Fruit fly (Drosophila melanogaster) whole organism, embryonic: ENCODE measurements around the gene und.

Source experiments
- Asciz ChIP-seq: fragments of 200-800 bp; sonication (Bioruptor generic); optimal IDR thresholded peaks from 2 replicates; lab custom pipeline; 2017; ENCODE audit warnings: missing biosample characterization, mild to moderate bottlenecking, missing genetic modification characterization, missing genetic modification reagents
- B-H2 ChIP-seq: fragments of 200-800 bp; sonication (Bioruptor generic); optimal IDR thresholded peaks from 2 replicates; lab custom pipeline; 2018; ENCODE audit warnings: missing biosample characterization, mild to moderate bottlenecking, missing genetic modification characterization
- CG10147 ChIP-seq: fragments of 200-800 bp; sonication (Bioruptor generic); optimal IDR thresholded peaks from 2 replicates; lab custom pipeline; 2019; ENCODE audit warnings: missing biosample characterization, mild to moderate bottlenecking, missing genetic modification characterization, moderate library complexity
- CG10267 ChIP-seq: fragments of 200-800 bp; sonication (Bioruptor generic); optimal IDR thresholded peaks from 2 replicates; lab custom pipeline; 2018; ENCODE audit warnings: missing biosample characterization, mild to moderate bottlenecking, missing genetic modification characterization, moderate library complexity
- CG10274 ChIP-seq: fragments of 200-800 bp; sonication (Bioruptor generic); optimal IDR thresholded peaks from 3 replicates; lab custom pipeline; 2017; ENCODE audit warnings: missing biosample characterization, mild to moderate bottlenecking, missing genetic modification characterization
- CG10565 ChIP-seq: fragments of 200-800 bp; sonication (Bioruptor generic); optimal IDR thresholded peaks from 3 replicates; lab custom pipeline; 2016; ENCODE audit warnings: missing biosample characterization, mild to moderate bottlenecking, missing genetic modification characterization
- CG11085 ChIP-seq: fragments of 200-800 bp; sonication (Bioruptor generic); IDR thresholded peaks from 2 replicates; pipeline ENCODE4 v1.3.6; 2022; ENCODE audit warnings: missing biosample characterization, missing genetic modification characterization
- CG11398 ChIP-seq: fragments of 200-800 bp; sonication (Bioruptor generic); optimal IDR thresholded peaks from 2 replicates; lab custom pipeline; 2016; ENCODE audit warnings: missing biosample characterization, missing genetic modification characterization
- CG12769 ChIP-seq: fragments of 200-800 bp; sonication (Bioruptor generic); optimal IDR thresholded peaks from 2 replicates; lab custom pipeline; 2019; ENCODE audit warnings: missing biosample characterization, mild to moderate bottlenecking, missing genetic modification characterization, moderate library complexity
- CG13424 ChIP-seq: fragments of 200-800 bp; sonication (Bioruptor generic); optimal IDR thresholded peaks from 2 replicates; lab custom pipeline; 2019; ENCODE audit warnings: missing biosample characterization, mild to moderate bottlenecking, missing genetic modification characterization, moderate library complexity
- CG14965 ChIP-seq: fragments of 200-800 bp; sonication (Bioruptor generic); optimal IDR thresholded peaks from 2 replicates; lab custom pipeline; 2016; ENCODE audit warnings: missing biosample characterization, missing genetic modification characterization, borderline replicate concordance
- CG18619 ChIP-seq: fragments of 200-800 bp; sonication (Bioruptor generic); optimal IDR thresholded peaks from 3 replicates; lab custom pipeline; 2017; ENCODE audit warnings: missing biosample characterization, mild to moderate bottlenecking, missing genetic modification characterization
- CG2712 ChIP-seq: fragments of 200-800 bp; optimal IDR thresholded peaks from 3 replicates; lab custom pipeline; 2019; ENCODE audit warnings: missing biosample characterization, mild to moderate bottlenecking, missing genetic modification characterization, moderate library complexity
- CG3065 ChIP-seq: fragments of 200-800 bp; sonication (Bioruptor generic); optimal IDR thresholded peaks from 2 replicates; lab custom pipeline; 2016; ENCODE audit warnings: missing biosample characterization, missing genetic modification characterization
- CG6689 ChIP-seq: fragments of 200-800 bp; sonication (Bioruptor generic); IDR thresholded peaks from 2 replicates; pipeline ENCODE4 v1.3.6; 2022; ENCODE audit warnings: missing biosample characterization, missing genetic modification characterization
- CG6765 ChIP-seq: fragments of 200-800 bp; sonication (Bioruptor generic); optimal IDR thresholded peaks from 3 replicates; lab custom pipeline; 2017; ENCODE audit warnings: missing biosample characterization, mild to moderate bottlenecking, missing genetic modification characterization
- CG9215 ChIP-seq: fragments of 200-800 bp; sonication (Bioruptor generic); IDR thresholded peaks from 2 replicates; pipeline ENCODE4 v1.3.6; 2022; ENCODE audit warnings: missing biosample characterization, missing genetic modification characterization
- CHES-1-like ChIP-seq: fragments of 200-800 bp; sonication (Bioruptor generic); optimal IDR thresholded peaks from 2 replicates; lab custom pipeline; 2016; ENCODE audit warnings: missing biosample characterization, missing genetic modification characterization
- Dfd ChIP-seq, 2 experiments: fragments of >200 bp; optimal IDR thresholded peaks; 2 replicates each; lab custom pipeline; 2017; ENCODE audit warnings: missing biosample characterization in 2 of 2, missing genetic modification characterization in 2 of 2
- Dp ChIP-seq: fragments of 200-800 bp; sonication (Bioruptor generic); optimal IDR thresholded peaks from 2 replicates; lab custom pipeline; 2018; ENCODE audit warnings: missing biosample characterization, mild to moderate bottlenecking, missing genetic modification characterization, moderate library complexity
- Dref ChIP-seq: fragments of 200-800 bp; sonication (Bioruptor generic); IDR thresholded peaks from 2 replicates; pipeline ENCODE4 v1.3.6; 2022; ENCODE audit warnings: missing biosample characterization, missing genetic modification characterization
- Fer3 ChIP-seq: fragments of 200-800 bp; sonication (Bioruptor generic); optimal IDR thresholded peaks from 2 replicates; lab custom pipeline; 2018; ENCODE audit warnings: missing biosample characterization, mild to moderate bottlenecking, missing genetic modification characterization, moderate library complexity
- H2.0 ChIP-seq: fragments of 200-800 bp; sonication (Bioruptor generic); IDR thresholded peaks from 2 replicates; pipeline ENCODE4 v1.3.6; 2022; ENCODE audit warnings: missing biosample characterization, missing genetic modification characterization
- Hand ChIP-seq: fragments of 200-800 bp; sonication (Bioruptor generic); optimal IDR thresholded peaks from 2 replicates; lab custom pipeline; 2017; ENCODE audit warnings: mild to moderate bottlenecking, missing biosample characterization, missing genetic modification reagents, missing genetic modification characterization
- Hr51 ChIP-seq, 2 experiments: fragments of 200-800 bp; sonication (Bioruptor generic); optimal IDR thresholded peaks; 2 replicates in 1 of 2; 3 replicates in 1 of 2; lab custom pipeline; 2016 to 2018; ENCODE audit warnings: missing biosample characterization in 2 of 2, missing genetic modification characterization in 2 of 2, mild to moderate bottlenecking in 1 of 2, moderate library complexity in 1 of 2
- Lhr ChIP-seq: fragments of 200-800 bp; sonication (Bioruptor generic); optimal IDR thresholded peaks from 3 replicates; lab custom pipeline; 2017; ENCODE audit warnings: mild to moderate bottlenecking, missing biosample characterization, missing genetic modification reagents, missing genetic modification characterization
- NfI ChIP-seq: fragments of 200-800 bp; sonication (Bioruptor generic); optimal IDR thresholded peaks from 3 replicates; lab custom pipeline; 2018; ENCODE audit warnings: missing biosample characterization, mild to moderate bottlenecking, missing genetic modification characterization, moderate library complexity
- Taf1 ChIP-seq: fragments of 200-800 bp; sonication (Bioruptor generic); IDR thresholded peaks from 2 replicates; pipeline ENCODE4 v1.3.6; 2022; ENCODE audit warnings: missing biosample characterization, missing genetic modification characterization
- Tbp ChIP-seq: fragments of >200 bp; optimal IDR thresholded peaks from 2 replicates; lab custom pipeline; 2018; ENCODE audit warnings: missing biosample characterization, missing genetic modification characterization
- YL-1 ChIP-seq: fragments of 200-800 bp; sonication (Bioruptor generic); optimal IDR thresholded peaks from 3 replicates; lab custom pipeline; 2017; ENCODE audit warnings: missing biosample characterization, mild to moderate bottlenecking, missing genetic modification characterization
- aop ChIP-seq: fragments of 200-800 bp; sonication (Bioruptor generic); IDR thresholded peaks from 2 replicates; pipeline ENCODE4 v1.3.6; 2022; ENCODE audit warnings: missing biosample characterization, missing genetic modification characterization
- ara ChIP-seq: fragments of 200-800 bp; sonication (Bioruptor generic); IDR thresholded peaks from 2 replicates; pipeline ENCODE4 v1.3.6; 2022; ENCODE audit warnings: missing biosample characterization, missing genetic modification characterization
- dmrt99B ChIP-seq: fragments of 200-800 bp; sonication (Bioruptor generic); optimal IDR thresholded peaks from 2 replicates; lab custom pipeline; 2018; ENCODE audit warnings: missing biosample characterization, mild to moderate bottlenecking, missing genetic modification characterization, moderate library complexity
- gsb-n ChIP-seq: fragments of 200-800 bp; sonication (Bioruptor generic); optimal IDR thresholded peaks from 3 replicates; lab custom pipeline; 2018; ENCODE audit warnings: missing biosample characterization, mild to moderate bottlenecking, missing genetic modification characterization
- jumu ChIP-seq: fragments of 200-800 bp; sonication (Bioruptor generic); optimal IDR thresholded peaks from 3 replicates; lab custom pipeline; 2016; ENCODE audit warnings: missing biosample characterization, missing genetic modification characterization
- kah ChIP-seq: fragments of 200-800 bp; sonication (Bioruptor generic); optimal IDR thresholded peaks from 2 replicates; lab custom pipeline; 2018; ENCODE audit warnings: missing biosample characterization, mild to moderate bottlenecking, missing genetic modification characterization
- mirr ChIP-seq: fragments of 200-800 bp; sonication (Bioruptor generic); optimal IDR thresholded peaks from 3 replicates; lab custom pipeline; 2018; ENCODE audit warnings: missing biosample characterization, mild to moderate bottlenecking, missing genetic modification characterization
- nmo ChIP-seq: fragments of 200-800 bp; sonication (Bioruptor generic); optimal IDR thresholded peaks from 2 replicates; lab custom pipeline; 2018; ENCODE audit warnings: missing biosample characterization, mild to moderate bottlenecking, missing genetic modification characterization, moderate library complexity
- pan ChIP-seq, 4 experiments: fragments of >200 bp in 3 of 4; fragments of 200-800 bp in 1 of 4; sonication (Bioruptor generic) in 1 of 4; optimal IDR thresholded peaks in 3 of 4; IDR thresholded peaks in 1 of 4; 2 replicates each; pipeline versions ENCODE4 v1.3.6 to Lab custom; 2017 to 2022; ENCODE audit warnings: missing biosample characterization in 2 of 4, missing genetic modification characterization in 2 of 4, mixed read lengths in 1 of 4
- phol ChIP-seq: fragments of 200-800 bp; sonication (Bioruptor generic); optimal IDR thresholded peaks from 3 replicates; lab custom pipeline; 2018; ENCODE audit warnings: missing biosample characterization, mild to moderate bottlenecking, missing genetic modification characterization, moderate library complexity
- psq ChIP-seq: fragments of 200-800 bp; sonication (Bioruptor generic); optimal IDR thresholded peaks from 2 replicates; lab custom pipeline; 2017; ENCODE audit warnings: missing biosample characterization, missing genetic modification characterization
- rib ChIP-seq: fragments of 200-800 bp; sonication (Bioruptor generic); IDR thresholded peaks from 2 replicates; pipeline ENCODE4 v1.3.6; 2022; ENCODE audit warnings: missing biosample characterization, missing genetic modification characterization
- sens ChIP-seq: fragments of 200-800 bp; sonication (Bioruptor generic); peaks from one replicate; lab custom pipeline; 2016; ENCODE audit warnings: missing biosample characterization, missing genetic modification characterization
- slp2 ChIP-seq: fragments of 200-800 bp; sonication (Bioruptor generic); optimal IDR thresholded peaks from 2 replicates; lab custom pipeline; 2016; ENCODE audit warnings: missing biosample characterization, missing genetic modification characterization
- tna ChIP-seq: fragments of 200-800 bp; sonication (Bioruptor generic); IDR thresholded peaks from 2 replicates; pipeline ENCODE4 v1.3.6; 2022; ENCODE audit warnings: missing biosample characterization, missing genetic modification characterization; ENCODE audit not compliant: partially characterized antibody
- trem ChIP-seq: fragments of 200-800 bp; optimal IDR thresholded peaks from 3 replicates; lab custom pipeline; 2019; ENCODE audit warnings: missing biosample characterization, mild to moderate bottlenecking, missing genetic modification characterization, moderate library complexity
- ttk ChIP-seq: fragments of 200-800 bp; sonication (Bioruptor generic); IDR thresholded peaks from 2 replicates; pipeline ENCODE4 v2.1.2; 2022; ENCODE audit warnings: missing biosample characterization, missing genetic modification characterization
- vnd ChIP-seq: fragments of 200-800 bp; sonication (Bioruptor generic); IDR thresholded peaks from 3 replicates; pipeline ENCODE4 v1.3.6; 2022; ENCODE audit warnings: missing biosample characterization, missing genetic modification characterization; ENCODE audit not compliant: partially characterized antibody
- wor ChIP-seq: fragments of 200-800 bp; sonication (Bioruptor generic); IDR thresholded peaks from 2 replicates; pipeline ENCODE4 v1.3.6; 2022; ENCODE audit warnings: missing biosample characterization, missing genetic modification characterization
- zen2 ChIP-seq: fragments of 200-800 bp; sonication (Bioruptor generic); IDR thresholded peaks from 3 replicates; pipeline ENCODE4 v1.3.6; 2022; ENCODE audit warnings: missing biosample characterization, missing genetic modification characterization; ENCODE audit not compliant: partially characterized antibody
- zfh2 ChIP-seq: fragments of 200-800 bp; sonication (Bioruptor generic); optimal IDR thresholded peaks from 2 replicates; lab custom pipeline; 2016; ENCODE audit warnings: missing biosample characterization, missing genetic modification characterization

und gene

DNA sequence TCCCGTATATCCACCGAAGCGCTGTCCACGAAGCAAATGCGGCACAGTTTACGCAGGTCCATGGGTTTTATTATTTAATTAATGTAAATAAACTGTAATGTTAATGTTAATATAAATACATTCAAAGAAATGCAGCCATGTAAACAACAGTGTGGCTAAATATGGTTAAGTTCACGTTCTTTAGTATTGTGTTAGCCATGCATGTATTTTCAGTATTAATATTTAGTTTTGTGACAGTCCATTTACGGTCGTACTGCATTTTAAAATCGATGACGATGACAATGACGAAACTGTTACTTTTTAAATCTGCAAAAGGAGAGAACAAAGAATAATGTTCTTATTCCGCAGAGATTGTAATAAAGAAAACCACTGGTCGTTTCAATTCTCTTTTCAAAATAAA lies 29.8 kb downstream of the und start, which contains the start of gene CG13123 (continued):
- TF ChIP-seq sens (GFP tag; lab: Kevin White, UChicago) = peak; percentile 51
- TF ChIP-seq phol (tag; lab: Kevin White, UChicago) = peak; percentile 45
- no peak for TF ChIP-seq ttk (GFP tag; lab: Robert Waterston, UW)
- no peak for TF ChIP-seq vnd (GFP tag; lab: Robert Waterston, UW)
- no peak for TF ChIP-seq CHES-1-like (GFP tag; lab: Kevin White, UChicago)
- no peak for TF ChIP-seq NfI (GFP tag; lab: Kevin White, UChicago)
- TF ChIP-seq CG11085 (GFP tag; lab: Robert Waterston, UW) = no peak
- TF ChIP-seq CG13424 (tag; lab: Kevin White, UChicago) = no peak
- no peak for TF ChIP-seq H2.0 (GFP tag; lab: Robert Waterston, UW)
- no peak for TF ChIP-seq CG18619 (GFP tag; lab: Kevin White, UChicago)
- TF ChIP-seq CG10147 (GFP tag; lab: Kevin White, UChicago) = no peak
- peak; percentile 58 for TF ChIP-seq trem (tag; lab: Kevin White, UChicago)
- peak; percentile 13 for TF ChIP-seq CG2712 (tag; lab: Kevin White, UChicago)
- TF ChIP-seq B-H2 (GFP tag; lab: Kevin White, UChicago) = no peak
- TF ChIP-seq YL-1 (GFP tag; lab: Kevin White, UChicago) = peak; percentile 40
- TF ChIP-seq Dref = peak; percentile 71
- TF ChIP-seq tna = no peak
- TF ChIP-seq CG10565 (GFP tag; lab: Kevin White, UChicago) = no peak
- TF ChIP-seq CG3065 (GFP tag; lab: Kevin White, UChicago) = no peak
- TF ChIP-seq dmrt99B = no peak
- TF ChIP-seq CG10267 (tag; lab: Kevin White, UChicago) = peak; percentile 23
- TF ChIP-seq zfh2 = no peak
- TF ChIP-seq mirr (GFP tag; lab: Kevin White, UChicago) = no peak
- peak; percentile 57 for TF ChIP-seq Dp (GFP tag; lab: Kevin White, UChicago)
- no peak for TF ChIP-seq wor (GFP tag; lab: Robert Waterston, UW)
- TF ChIP-seq nmo = peak; percentile 19
- no peak for TF ChIP-seq Tbp (GFP tag; lab: Kevin White, UChicago)
- no peak for TF ChIP-seq CG9215 (GFP tag; lab: Robert Waterston, UW)
- TF ChIP-seq slp2 (GFP tag; lab: Kevin White, UChicago) = no peak
- no peak for TF ChIP-seq CG11398 (GFP tag; lab: Kevin White, UChicago)
- no peak for TF ChIP-seq rib (GFP tag; lab: Robert Waterston, UW)
- no peak for TF ChIP-seq jumu
- TF ChIP-seq CG6689 = no peak
- no peak for TF ChIP-seq kah (GFP tag; lab: Kevin White, UChicago)
- TF ChIP-seq gsb-n = peak; percentile 18
- TF ChIP-seq aop = no peak
- TF ChIP-seq psq (GFP tag; lab: Kevin White, UChicago) = no peak
- TF ChIP-seq CG12769 = no peak
- no peak for TF ChIP-seq Dfd (GFP tag; optimal IDR thresholded peaks at IDR 0.05; lab: Kevin White, UChicago)
- no peak for TF ChIP-seq Fer3 (tag; lab: Kevin White, UChicago)
- TF ChIP-seq CG10274 (GFP tag; lab: Kevin White, UChicago) = no peak
- TF ChIP-seq Hand (GFP tag; lab: Kevin White, UChicago) = no peak
- TF ChIP-seq Lhr (GFP tag; lab: Kevin White, UChicago) = peak; percentile 59
- TF ChIP-seq CG14965 (GFP tag; lab: Kevin White, UChicago) = no peak
- no peak for TF ChIP-seq CG6765 (GFP tag; lab: Kevin White, UChicago)
- no peak for TF ChIP-seq Hr51 (GFP tag; optimal IDR thresholded peaks at IDR 0.05; lab: Kevin White, UChicago)
- no peak for TF ChIP-seq ara (GFP tag; lab: Robert Waterston, UW)
- no peak for TF ChIP-seq pan (optimal IDR thresholded peaks at IDR 0.05; lab: Kevin White, UChicago)
- TF ChIP-seq pan (GFP tag; optimal IDR thresholded peaks at IDR 0.05 in 1 of 2, IDR thresholded peaks at IDR 0.05 in 1 of 2) = no peak
- no peak for TF ChIP-seq zen2 (GFP tag; lab: Robert Waterston, UW)
- TF ChIP-seq Asciz = no peak
- TF ChIP-seq Taf1 = no peak
